Worm (Caenorhabditis elegans): ENCODE data around the gene K09H11.15.
A peak's percentile ranks its signal among the peaks of the same experiment; 100 is the strongest.
"Not testable (repeated sequence)": the region's sequence is repeated elsewhere in the genome, so short reads cannot be mapped to it uniquely, and the experiment has no call there.

The K09H11.15 gene

DNA sequence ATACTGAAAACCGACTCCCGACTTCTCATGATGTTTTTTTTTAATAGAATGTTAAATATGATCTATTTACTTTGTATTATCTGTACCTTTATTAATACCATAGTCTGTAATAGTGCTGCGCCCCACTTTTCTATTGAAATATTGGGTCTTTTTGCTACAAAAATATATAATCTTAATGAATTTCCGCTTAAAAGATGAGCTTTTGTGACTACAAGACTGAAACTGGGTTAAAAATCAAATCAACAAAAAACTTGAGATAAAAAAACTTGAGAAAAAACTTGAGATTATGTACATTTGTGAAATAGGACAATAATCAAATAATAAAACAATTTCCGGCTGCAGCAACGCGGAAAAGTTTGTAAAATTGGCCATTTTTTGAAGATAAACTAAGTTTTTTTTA, at the start of gene K09H11.15:
TSS of gene K09H11.15 (minus strand) at position 101 of the 400 bp plus-strand sequence.
- TF ChIP-seq dao-5 (tag; optimal IDR thresholded peaks at IDR 0.05): no peak
- TF ChIP-seq him-1 (tag; optimal IDR thresholded peaks at IDR 0.05): no peak
- no peak for TF ChIP-seq W03F9.2 (tag; optimal IDR thresholded peaks at IDR 0.05)

DNA sequence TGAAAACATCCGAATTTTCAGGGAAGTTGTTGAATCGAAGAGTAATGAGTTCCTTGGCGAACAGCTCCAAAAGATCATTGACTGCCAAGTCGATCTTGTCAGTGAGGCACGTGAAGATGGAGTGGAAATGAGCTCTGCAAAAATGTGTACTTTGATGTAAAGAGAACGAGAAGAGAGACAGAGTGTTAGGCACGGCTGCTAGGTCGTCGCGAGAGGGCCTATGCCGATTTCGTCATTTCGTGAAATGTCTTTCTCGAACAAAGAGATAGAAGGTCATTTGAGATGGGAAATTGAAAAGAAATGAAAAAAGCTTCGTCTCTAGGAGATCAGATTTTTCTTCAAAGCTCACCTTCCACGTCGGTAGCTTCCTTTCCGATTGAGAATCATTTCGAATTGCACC, 49.3 kb upstream of the K09H11.15 start:
- no peak for TF ChIP-seq him-1 (tag; optimal IDR thresholded peaks at IDR 0.05)
- no peak for TF ChIP-seq dao-5 (tag; optimal IDR thresholded peaks at IDR 0.05)
- TF ChIP-seq W03F9.2 (tag; optimal IDR thresholded peaks at IDR 0.05): no peak

DNA sequence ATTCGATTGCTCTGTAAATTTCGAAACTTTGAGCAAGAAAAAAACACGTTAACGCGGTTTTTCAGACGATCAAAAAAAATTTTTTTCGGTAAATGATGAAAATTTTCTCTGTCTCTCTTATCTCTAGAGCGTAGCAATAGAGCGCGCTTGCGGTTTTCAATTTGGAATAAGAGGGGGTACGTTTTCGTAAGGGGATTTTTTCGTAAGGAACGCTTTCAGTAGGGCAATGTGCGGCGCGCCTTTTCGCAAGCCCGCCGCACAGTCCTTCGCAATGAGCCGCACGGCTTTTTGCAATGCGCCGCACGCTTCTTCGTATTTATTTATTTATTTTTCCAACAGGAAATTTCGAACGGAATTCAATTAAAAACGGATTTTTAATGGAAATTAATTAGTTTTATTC, 46.3 kb upstream of the K09H11.15 start, which contains the start of gene F44E7.4:
TSS of gene F44E7.4 (minus strand) at position 13 of the 400 bp plus-strand sequence.
- TF ChIP-seq W03F9.2, dao-5, him-1 (tag; optimal IDR thresholded peaks at IDR 0.05): not testable (repeated sequence)

DNA sequence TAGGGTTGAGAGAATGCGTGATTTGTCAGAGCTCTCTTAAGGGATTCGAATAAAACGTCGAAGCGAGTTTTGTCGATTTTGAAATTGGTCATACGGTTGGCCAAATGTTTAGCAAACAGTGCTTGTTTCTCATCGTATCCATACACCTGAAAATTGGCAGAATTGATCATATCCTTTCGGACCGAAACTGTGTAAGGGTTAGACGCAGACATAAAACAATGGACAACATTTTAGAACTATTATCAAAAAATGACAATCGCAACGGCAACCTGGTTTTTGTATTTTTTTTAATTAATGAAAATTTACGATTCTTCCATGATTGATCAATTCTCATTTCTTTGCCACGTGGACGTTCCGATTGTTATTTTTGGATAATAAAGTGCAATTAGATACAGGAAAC, 43.5 kb upstream of the K09H11.15 start:
- no peak for TF ChIP-seq W03F9.2 (tag; optimal IDR thresholded peaks at IDR 0.05)
- TF ChIP-seq dao-5 (tag; optimal IDR thresholded peaks at IDR 0.05): no peak
- TF ChIP-seq him-1 (tag; optimal IDR thresholded peaks at IDR 0.05): no peak

DNA sequence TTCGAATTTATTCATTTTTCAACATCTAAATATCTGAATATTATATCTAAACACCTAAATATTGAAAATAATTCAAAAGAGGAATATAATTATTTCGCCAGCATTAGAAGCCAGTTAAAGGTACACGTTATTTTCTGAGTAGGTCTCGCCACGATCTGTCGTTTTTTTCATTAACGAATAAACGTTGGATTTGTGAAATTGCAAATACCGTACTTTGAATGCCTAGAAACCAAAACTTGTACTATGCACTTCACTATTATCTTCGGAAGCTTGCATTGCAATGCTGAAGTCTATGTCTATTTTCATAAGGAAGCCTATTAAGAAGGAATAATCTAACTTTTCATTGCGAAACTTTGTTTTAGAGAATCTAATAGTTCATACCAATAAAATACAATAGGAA, 41.8 kb upstream of the K09H11.15 start:
- TF ChIP-seq him-1 (tag; optimal IDR thresholded peaks at IDR 0.05): no peak
- TF ChIP-seq dao-5 (tag; optimal IDR thresholded peaks at IDR 0.05): no peak
- TF ChIP-seq W03F9.2 (tag; optimal IDR thresholded peaks at IDR 0.05): no peak

DNA sequence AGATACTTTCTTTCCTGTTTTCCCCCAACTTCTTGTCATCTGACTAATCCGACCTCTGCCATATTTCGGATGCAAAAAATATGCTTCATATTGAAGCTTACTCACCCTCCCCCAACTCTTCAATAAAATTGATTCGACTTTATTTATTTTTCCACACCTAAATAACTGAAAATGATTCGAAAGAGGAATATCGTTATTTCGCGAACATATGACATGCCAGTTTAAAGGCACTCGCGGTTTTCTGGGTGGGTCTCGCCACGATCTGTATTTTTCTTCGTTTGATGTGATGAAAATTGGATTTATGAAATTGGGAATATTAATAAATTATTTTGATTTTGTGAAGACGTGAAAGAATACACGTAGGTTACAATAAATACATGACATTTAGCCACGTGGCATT, 40.9 kb upstream of the K09H11.15 start, which contains the start of gene F44E7.3:
TSS of gene F44E7.3 (plus strand) at position 319 of the 400 bp plus-strand sequence.
- TF ChIP-seq dao-5 (tag; optimal IDR thresholded peaks at IDR 0.05) (no peak), W03F9.2 (tag; optimal IDR thresholded peaks at IDR 0.05) (no peak), him-1 (tag; optimal IDR thresholded peaks at IDR 0.05) (no peak)

ce11 chrV:5769999-5770398, 39.3 kb upstream of the K09H11.15 start:
- TF ChIP-seq dao-5 (tag; optimal IDR thresholded peaks at IDR 0.05) (no peak), him-1 (tag; optimal IDR thresholded peaks at IDR 0.05) (no peak), W03F9.2 (tag; optimal IDR thresholded peaks at IDR 0.05) (no peak)

DNA sequence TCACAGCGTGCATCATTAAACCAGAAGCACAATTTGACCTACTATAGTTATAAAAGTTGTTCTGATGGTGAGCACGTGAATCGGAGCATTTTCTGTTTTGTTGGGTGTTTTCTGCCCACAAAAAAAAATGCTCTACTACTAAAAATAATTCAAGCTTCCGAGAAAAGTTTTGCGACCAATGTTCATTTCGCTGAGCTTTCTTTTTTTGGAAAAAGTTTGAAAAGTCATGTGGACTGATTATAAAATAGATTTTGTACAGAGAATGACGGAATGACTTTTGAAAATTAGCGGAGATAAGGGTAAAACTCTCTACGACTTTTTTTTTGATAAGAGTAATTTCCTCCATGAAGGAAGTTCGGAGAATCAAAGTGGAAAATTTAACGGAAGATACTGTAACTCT, 38.8 kb upstream of the K09H11.15 start:
- TF ChIP-seq dao-5 (tag; optimal IDR thresholded peaks at IDR 0.05): no peak
- no peak for TF ChIP-seq him-1 (tag; optimal IDR thresholded peaks at IDR 0.05)
- TF ChIP-seq W03F9.2 (tag; optimal IDR thresholded peaks at IDR 0.05): no peak

DNA sequence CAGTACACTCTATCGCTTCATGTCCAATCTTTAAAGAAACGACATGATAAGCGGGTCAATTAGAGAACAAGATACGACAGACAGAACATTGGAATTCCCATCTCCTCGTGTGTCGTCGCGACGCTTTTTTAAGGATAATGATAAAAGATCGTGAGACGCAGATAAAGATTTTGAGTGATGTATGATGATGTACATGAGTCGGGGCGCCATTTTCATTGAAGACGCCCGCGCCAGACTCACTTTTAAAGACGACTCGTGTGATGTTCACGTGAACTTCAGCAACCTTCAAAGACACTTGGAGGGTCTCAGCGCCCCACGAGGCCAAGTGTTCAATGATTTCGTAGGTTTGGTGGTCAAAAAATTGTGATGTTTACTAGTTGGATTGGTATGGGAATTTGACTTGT, 37.6 kb upstream of the K09H11.15 start:
- TF ChIP-seq W03F9.2 (tag; optimal IDR thresholded peaks at IDR 0.05) (no peak), dao-5 (tag; optimal IDR thresholded peaks at IDR 0.05) (no peak), him-1 (tag; optimal IDR thresholded peaks at IDR 0.05) (no peak)

- no peak for TF ChIP-seq W03F9.2 (tag; optimal IDR thresholded peaks at IDR 0.05)
Measured at ce11 chrV:5765081-5765480, 34.4 kb upstream of the K09H11.15 start, which contains the start of gene pgph-2. Gene pgph-2 (plus strand): TSS chrV:5765127.

DNA sequence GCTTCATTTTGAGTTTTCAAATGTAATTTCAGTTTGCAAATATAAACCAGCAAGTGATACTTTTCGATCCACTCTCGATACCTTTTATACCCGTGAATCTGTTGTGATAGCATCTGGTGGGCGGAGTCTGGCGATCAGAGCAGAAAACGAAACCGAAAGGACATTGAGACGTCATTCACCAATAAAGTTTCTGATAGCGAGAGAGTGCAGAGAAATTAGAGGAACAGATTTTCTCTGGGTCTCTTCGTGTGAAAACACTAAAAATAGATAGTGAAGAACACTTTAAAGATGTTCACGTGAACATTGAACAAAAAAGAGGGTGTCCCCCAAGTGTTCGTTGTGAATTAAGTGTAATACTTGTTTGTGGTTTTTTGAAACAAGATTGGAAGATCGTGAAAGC, 33.1 kb upstream of the K09H11.15 start, which contains the start of gene pgph-3:
TSS of gene pgph-3 (minus strand) at position 60 of the 400 bp plus-strand sequence.
- TF ChIP-seq dao-5 (tag; optimal IDR thresholded peaks at IDR 0.05) (no peak), W03F9.2 (tag; optimal IDR thresholded peaks at IDR 0.05) (peak; percentile 25)

- TF ChIP-seq W03F9.2 (tag; optimal IDR thresholded peaks at IDR 0.05) (no peak), him-1 (tag; optimal IDR thresholded peaks at IDR 0.05) (no peak)
Measured at ce11 chrV:5760132-5760531, 29.4 kb upstream of the K09H11.15 start, which contains the start of gene C53A3.1. Gene C53A3.1 (minus strand): TSS chrV:5760232.

DNA sequence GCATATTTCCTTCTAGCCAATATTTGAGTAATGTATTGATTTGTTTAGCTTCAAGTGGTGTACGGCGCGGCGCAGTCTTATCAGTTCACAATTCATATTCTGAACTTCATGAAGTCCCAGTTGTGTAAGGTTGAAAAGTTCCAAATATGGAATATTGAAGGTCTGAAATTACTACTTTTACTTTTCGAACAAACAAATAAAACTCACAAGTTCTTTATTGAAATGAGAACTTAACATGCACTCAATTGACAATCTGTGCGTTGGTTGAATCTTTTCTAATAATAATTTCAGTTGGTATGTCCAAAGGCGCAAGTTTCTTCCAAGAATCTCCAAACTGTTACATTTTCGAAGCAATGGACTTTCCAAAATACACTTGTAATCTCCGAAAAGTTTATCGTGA, 28.1 kb upstream of the K09H11.15 start, which contains the start of gene C53A3.4:
TSS of gene C53A3.4 (minus strand) at position 101 of the 400 bp plus-strand sequence.
- TF ChIP-seq W03F9.2 (tag; optimal IDR thresholded peaks at IDR 0.05) (no peak), dao-5 (tag; optimal IDR thresholded peaks at IDR 0.05) (no peak), him-1 (tag; optimal IDR thresholded peaks at IDR 0.05) (no peak)

DNA sequence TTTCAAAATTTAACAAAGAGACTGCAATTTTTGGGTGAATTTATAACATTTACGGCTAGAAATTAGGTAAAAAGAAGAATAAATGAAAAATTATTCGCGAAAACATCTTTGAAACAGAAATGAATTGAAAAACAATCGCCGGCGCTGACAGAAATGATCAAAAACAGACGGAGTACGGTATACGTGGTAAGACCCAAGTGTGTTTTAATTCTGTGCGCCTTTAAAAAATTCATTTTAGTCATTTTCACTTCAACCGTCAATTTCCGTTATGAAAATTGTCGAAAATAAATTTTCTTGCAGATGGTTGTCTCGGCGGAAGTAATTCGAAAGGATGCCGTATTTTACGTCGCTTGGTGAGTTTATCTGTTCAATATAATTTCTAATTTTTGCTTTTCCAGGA, 25.5 kb upstream of the K09H11.15 start, which contains the start of gene C53A3.3:
TSS of gene C53A3.3 (plus strand) at position 301 of the 400 bp plus-strand sequence.
- TF ChIP-seq him-1 (tag; optimal IDR thresholded peaks at IDR 0.05) (no peak), W03F9.2 (tag; optimal IDR thresholded peaks at IDR 0.05) (no peak), dao-5 (tag; optimal IDR thresholded peaks at IDR 0.05) (no peak)

DNA sequence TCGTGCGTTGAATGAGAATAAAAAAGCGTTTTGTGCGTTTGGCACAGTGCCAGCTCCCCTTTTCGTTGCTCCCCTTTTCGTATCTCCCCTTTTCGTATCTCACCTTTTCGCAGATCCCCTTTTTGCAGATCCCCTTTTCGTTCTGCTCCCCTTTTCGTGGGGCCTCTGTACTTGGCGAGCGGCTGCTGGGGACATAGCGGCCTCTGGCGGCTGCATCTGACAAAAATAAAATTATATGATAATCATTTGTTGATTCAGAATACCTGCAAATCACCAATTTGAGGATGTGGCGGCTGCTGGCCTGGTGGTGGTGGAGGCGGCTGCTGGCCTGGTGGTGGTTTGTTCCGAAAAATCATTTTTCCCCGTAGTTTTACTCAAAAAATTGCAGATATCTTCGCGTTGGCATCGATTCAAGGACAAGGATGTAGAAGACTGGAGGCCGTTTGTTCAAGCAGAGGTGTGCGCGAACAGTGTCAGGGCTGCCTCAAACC, 24.6 kb upstream of the K09H11.15 start, which contains the start of gene K09H11.11:
TSS of gene K09H11.11 (minus strand) at position 51 of the 491 bp plus-strand sequence.
- not testable (repeated sequence) for TF ChIP-seq dao-5, him-1, W03F9.2 (tag; optimal IDR thresholded peaks at IDR 0.05)

Data from whole organism, L4/young adult.